Worm (Caenorhabditis elegans) whole organism, L3 larva: ENCODE measurements around the gene daf-42.

Experiments used
- ceh-82 ChIP-seq: fragments of 150-350 bp; optimal IDR thresholded peaks from 2 replicates; lab custom pipeline; 2014; ENCODE audit warnings: missing biosample characterization, missing genetic modification characterization
- elt-3 ChIP-seq, 3 experiments: fragments of 150-350 bp in 1 of 3; sonication (generic microtip) in 2 of 3; optimal IDR thresholded peaks; 2 replicates in 2 of 3; 4 replicates in 1 of 3; lab custom pipeline; 2014 to 2017; ENCODE audit warnings: missing biosample characterization in 3 of 3, missing genetic modification characterization in 3 of 3
- fkh-10 ChIP-seq: sonication (generic microtip); optimal IDR thresholded peaks from 2 replicates; lab custom pipeline; 2017; ENCODE audit warnings: missing biosample characterization, missing genetic modification reagents, missing genetic modification characterization
- fos-1 ChIP-seq: fragments of 150-350 bp; optimal IDR thresholded peaks from 2 replicates; lab custom pipeline; 2014; ENCODE audit warnings: missing biosample characterization, missing genetic modification characterization
- lin-15B ChIP-seq: fragments of 150-350 bp; optimal IDR thresholded peaks from 2 replicates; lab custom pipeline; 2014; ENCODE audit warnings: missing biosample characterization, missing genetic modification characterization
- nhr-11 ChIP-seq: fragments of 150-350 bp; optimal IDR thresholded peaks from 2 replicates; lab custom pipeline; 2014; ENCODE audit warnings: missing biosample characterization, missing genetic modification characterization
- pqm-1 ChIP-seq: fragments of 150-350 bp; optimal IDR thresholded peaks from 2 replicates; lab custom pipeline; 2017; ENCODE audit warnings: missing biosample characterization, missing genetic modification characterization, inconsistent platforms
- tbx-2 ChIP-seq: sonication (generic microtip); optimal IDR thresholded peaks from 2 replicates; lab custom pipeline; 2016; ENCODE audit warnings: mild to moderate bottlenecking, missing genetic modification characterization, missing compliant biosample characterization
- zag-1 ChIP-seq: fragments of 150-350 bp; optimal IDR thresholded peaks from 2 replicates; lab custom pipeline; 2014; ENCODE audit warnings: missing biosample characterization, missing genetic modification characterization

- TF ChIP-seq fos-1 (no peak), zag-1 (tag; lab: Kevin White, UChicago) (no peak), elt-3 (tag; optimal IDR thresholded peaks at IDR 0.05; lab: Kevin White, UChicago) (no peak), tbx-2 (no peak), lin-15B (tag; lab: Kevin White, UChicago) (no peak), fkh-10 (GFP tag; lab: Kevin White, UChicago) (no peak), ceh-82 (no peak), nhr-11 (tag; lab: Kevin White, UChicago) (no peak), pqm-1 (tag; lab: Kevin White, UChicago) (no peak)
Measured at ce11 chrIV:7342144-7342543, 4.5 kb downstream of the daf-42 start.
